Worm (Caenorhabditis elegans): Measurements from ENCODE around the gene T23G5.3.

- TF ChIP-seq aly-2 (tag; optimal IDR thresholded peaks at IDR 0.05): no peak
- no peak for TF ChIP-seq alr-1 (tag; optimal IDR thresholded peaks at IDR 0.05; ENCODE audit: borderline replicate concordance)
- TF ChIP-seq nhr-71 (tag; optimal IDR thresholded peaks at IDR 0.05): no peak
- no peak for TF ChIP-seq nhr-77 (tag; optimal IDR thresholded peaks at IDR 0.05)
- TF ChIP-seq ztf-11 (tag; optimal IDR thresholded peaks at IDR 0.05): no peak
- TF ChIP-seq zag-1 (tag; optimal IDR thresholded peaks at IDR 0.05): no peak
- TF ChIP-seq lin-13 (GFP tag; optimal IDR thresholded peaks at IDR 0.05): no peak
- no peak for TF ChIP-seq nhr-28 (tag; optimal IDR thresholded peaks at IDR 0.05)
- no peak for TF ChIP-seq dpl-1 (GFP tag; optimal IDR thresholded peaks at IDR 0.05)
- no peak for TF ChIP-seq ama-1 (optimal IDR thresholded peaks at IDR 0.05)
- TF ChIP-seq F16B12.6 (tag; optimal IDR thresholded peaks at IDR 0.05): no peak
- no peak for TF ChIP-seq isw-1 (GFP tag; IDR thresholded peaks at IDR 0.05)
Measured at ce11 chrIII:9258510-9258909, 27.4 kb upstream of the T23G5.3 start.
